Fruit fly (Drosophila melanogaster) whole organism, embryonic: ENCODE measurements around the gene CG7276.

Experiments used
- ATbp ChIP-seq: fragments of 200-800 bp; sonication (Bioruptor generic); optimal IDR thresholded peaks from 2 replicates; lab custom pipeline; 2017; ENCODE audit warnings: missing biosample characterization, mild to moderate bottlenecking, missing genetic modification characterization, missing genetic modification reagents
- CG11696 ChIP-seq: fragments of 200-800 bp; sonication (Bioruptor generic); IDR thresholded peaks from 2 replicates; pipeline ENCODE4 v1.3.6; 2022; ENCODE audit warnings: missing biosample characterization, missing genetic modification characterization
- CG12299 ChIP-seq: fragments of 200-800 bp; sonication (Bioruptor generic); optimal IDR thresholded peaks from 2 replicates; lab custom pipeline; 2018; ENCODE audit warnings: missing biosample characterization, mild to moderate bottlenecking, missing genetic modification characterization
- CG12659 ChIP-seq: fragments of 200-800 bp; sonication (Bioruptor generic); optimal IDR thresholded peaks from 3 replicates; lab custom pipeline; 2017; ENCODE audit warnings: mild to moderate bottlenecking, missing biosample characterization, missing genetic modification reagents, missing genetic modification characterization
- CG12769 ChIP-seq: fragments of 200-800 bp; sonication (Bioruptor generic); optimal IDR thresholded peaks from 2 replicates; lab custom pipeline; 2019; ENCODE audit warnings: missing biosample characterization, mild to moderate bottlenecking, missing genetic modification characterization, moderate library complexity
- CG13287 ChIP-seq: fragments of 200-800 bp; sonication (Bioruptor generic); IDR thresholded peaks from 2 replicates; pipeline ENCODE4 v1.3.6; 2022; ENCODE audit warnings: missing biosample characterization, missing genetic modification characterization; ENCODE audit not compliant: partially characterized antibody
- CG13424 ChIP-seq: fragments of 200-800 bp; sonication (Bioruptor generic); optimal IDR thresholded peaks from 2 replicates; lab custom pipeline; 2019; ENCODE audit warnings: missing biosample characterization, mild to moderate bottlenecking, missing genetic modification characterization, moderate library complexity
- CG14050 ChIP-seq: fragments of 200-800 bp; sonication (Bioruptor generic); IDR thresholded peaks from 3 replicates; pipeline ENCODE4 v1.3.6; 2022; ENCODE audit warnings: missing biosample characterization, missing genetic modification characterization
- CG14860 ChIP-seq: fragments of 200-800 bp; sonication (Bioruptor generic); IDR thresholded peaks from 3 replicates; pipeline ENCODE4 v1.3.6; 2022; ENCODE audit warnings: missing biosample characterization, missing genetic modification characterization; ENCODE audit not compliant: partially characterized antibody
- CG15479 ChIP-seq: fragments of 200-800 bp; sonication (Bioruptor generic); optimal IDR thresholded peaks from 3 replicates; lab custom pipeline; 2019; ENCODE audit warnings: missing biosample characterization, mild to moderate bottlenecking, missing genetic modification characterization, moderate library complexity
- CG15514 ChIP-seq: fragments of 200-800 bp; sonication (Bioruptor generic); optimal IDR thresholded peaks from 3 replicates; lab custom pipeline; 2017; ENCODE audit warnings: missing biosample characterization, missing genetic modification characterization, mild to moderate bottlenecking, moderate library complexity, missing genetic modification reagents
- CG15601 ChIP-seq: fragments of 200-800 bp; sonication (Bioruptor generic); optimal IDR thresholded peaks from 3 replicates; lab custom pipeline; 2019; ENCODE audit warnings: missing biosample characterization, mild to moderate bottlenecking, missing genetic modification characterization, moderate library complexity
- CG18764 ChIP-seq: fragments of 200-800 bp; sonication (Bioruptor generic); optimal IDR thresholded peaks from 3 replicates; lab custom pipeline; 2016; ENCODE audit warnings: missing biosample characterization, missing genetic modification characterization
- CG2116 ChIP-seq: fragments of 200-800 bp; sonication (Bioruptor generic); optimal IDR thresholded peaks from 3 replicates; lab custom pipeline; 2018; ENCODE audit warnings: missing biosample characterization, mild to moderate bottlenecking, missing genetic modification characterization
- CG30020 ChIP-seq: fragments of 200-800 bp; optimal IDR thresholded peaks from 2 replicates; lab custom pipeline; 2019; ENCODE audit warnings: missing biosample characterization, mild to moderate bottlenecking, missing genetic modification characterization, moderate library complexity
- CG31388 ChIP-seq: fragments of 200-800 bp; sonication (Bioruptor generic); optimal IDR thresholded peaks from 2 replicates; lab custom pipeline; 2016; ENCODE audit warnings: missing biosample characterization, missing genetic modification characterization
- CG33213 ChIP-seq: fragments of 200-800 bp; sonication (Bioruptor generic); optimal IDR thresholded peaks from 3 replicates; lab custom pipeline; 2016; ENCODE audit warnings: missing biosample characterization, missing genetic modification characterization
- CG3407 ChIP-seq: fragments of 200-800 bp; sonication (Bioruptor generic); optimal IDR thresholded peaks from 2 replicates; lab custom pipeline; 2018; ENCODE audit warnings: missing biosample characterization, mild to moderate bottlenecking, missing genetic modification characterization
- CG3847 ChIP-seq: fragments of 200-800 bp; sonication (Bioruptor generic); IDR thresholded peaks from 2 replicates; pipeline ENCODE4 v1.3.6; 2022; ENCODE audit warnings: missing biosample characterization, missing genetic modification characterization
- CG7372 ChIP-seq: fragments of 200-800 bp; sonication (Bioruptor generic); IDR thresholded peaks from 2 replicates; pipeline ENCODE4 v1.3.6; 2022; ENCODE audit warnings: missing biosample characterization, missing genetic modification characterization
- CG7963 ChIP-seq: fragments of 200-800 bp; sonication (Bioruptor generic); IDR thresholded peaks from 3 replicates; pipeline ENCODE4 v1.3.6; 2022; ENCODE audit warnings: missing biosample characterization, missing genetic modification characterization; ENCODE audit not compliant: partially characterized antibody
- Dad ChIP-seq: fragments of 200-800 bp; sonication (Bioruptor generic); optimal IDR thresholded peaks from 3 replicates; lab custom pipeline; 2016; ENCODE audit warnings: missing biosample characterization, missing genetic modification characterization
- E2f2 ChIP-seq: fragments of 200-800 bp; sonication (Bioruptor generic); IDR thresholded peaks from 2 replicates; pipeline ENCODE4 v1.3.6; 2022; ENCODE audit warnings: missing biosample characterization, missing genetic modification characterization
- ERR ChIP-seq: fragments of 200-800 bp; sonication (Bioruptor generic); optimal IDR thresholded peaks from 2 replicates; lab custom pipeline; 2016; ENCODE audit warnings: missing biosample characterization, missing genetic modification characterization
- Fer1 ChIP-seq: fragments of 200-800 bp; sonication (Bioruptor generic); optimal IDR thresholded peaks from 2 replicates; lab custom pipeline; 2017; ENCODE audit warnings: missing biosample characterization, mild to moderate bottlenecking, missing genetic modification characterization
- Fer3 ChIP-seq: fragments of 200-800 bp; sonication (Bioruptor generic); optimal IDR thresholded peaks from 2 replicates; lab custom pipeline; 2018; ENCODE audit warnings: missing biosample characterization, mild to moderate bottlenecking, missing genetic modification characterization, moderate library complexity
- Lpt ChIP-seq: fragments of >200 bp; optimal IDR thresholded peaks from 2 replicates; lab custom pipeline; 2018; ENCODE audit warnings: missing biosample characterization, missing genetic modification characterization
- Med ChIP-seq: fragments of 200-800 bp; sonication (Bioruptor generic); peaks from one replicate; lab custom pipeline; 2016; ENCODE audit warnings: missing biosample characterization, missing genetic modification characterization, mild to moderate bottlenecking, inconsistent platforms, moderate library complexity
- NC2β ChIP-seq: fragments of 200-800 bp; sonication (Bioruptor generic); optimal IDR thresholded peaks from 2 replicates; lab custom pipeline; 2016; ENCODE audit warnings: missing biosample characterization, missing genetic modification characterization
- YL-1 ChIP-seq: fragments of 200-800 bp; sonication (Bioruptor generic); optimal IDR thresholded peaks from 3 replicates; lab custom pipeline; 2017; ENCODE audit warnings: missing biosample characterization, mild to moderate bottlenecking, missing genetic modification characterization
- ac ChIP-seq: fragments of 200-800 bp; sonication (Bioruptor generic); optimal IDR thresholded peaks from 3 replicates; lab custom pipeline; 2017; ENCODE audit warnings: missing biosample characterization, mild to moderate bottlenecking, missing genetic modification characterization
- amos ChIP-seq: fragments of 200-800 bp; sonication (Bioruptor generic); IDR thresholded peaks from 2 replicates; pipeline ENCODE4 v1.3.6; 2022; ENCODE audit warnings: missing biosample characterization, missing genetic modification characterization; ENCODE audit not compliant: partially characterized antibody
- bigmax ChIP-seq: fragments of 200-800 bp; sonication (Bioruptor generic); optimal IDR thresholded peaks from 2 replicates; lab custom pipeline; 2018; ENCODE audit warnings: missing biosample characterization, mild to moderate bottlenecking, missing genetic modification characterization
- br ChIP-seq: fragments of >200 bp; optimal IDR thresholded peaks from 2 replicates; lab custom pipeline; 2017
- crol ChIP-seq: fragments of 200-800 bp; sonication (Bioruptor generic); IDR thresholded peaks from 2 replicates; pipeline ENCODE4 v1.3.6; 2022; ENCODE audit warnings: missing biosample characterization, missing genetic modification characterization
- crp ChIP-seq, 2 experiments: fragments of 200-800 bp; sonication (Bioruptor generic); optimal IDR thresholded peaks; 2 replicates in 1 of 2; 3 replicates in 1 of 2; lab custom pipeline; 2017; ENCODE audit warnings: missing biosample characterization in 2 of 2, missing genetic modification characterization in 2 of 2, mild to moderate bottlenecking in 1 of 2, moderate library complexity in 1 of 2
- dm ChIP-seq: fragments of 200-800 bp; sonication (Bioruptor generic); optimal IDR thresholded peaks from 3 replicates; lab custom pipeline; 2016; ENCODE audit warnings: missing biosample characterization, missing genetic modification characterization
- dpn ChIP-seq, 2 experiments: fragments of 200-800 bp; sonication (Bioruptor generic); optimal IDR thresholded peaks; 3 replicates each; lab custom pipeline; 2016; ENCODE audit warnings: missing biosample characterization in 2 of 2, missing genetic modification characterization in 2 of 2
- dysf ChIP-seq: fragments of 200-800 bp; sonication (Bioruptor generic); IDR thresholded peaks from 3 replicates; pipeline ENCODE4 v1.3.6; 2022; ENCODE audit warnings: missing biosample characterization, missing genetic modification characterization
- hb ChIP-seq: fragments of 200-800 bp; sonication (Bioruptor generic); IDR thresholded peaks from 3 replicates; pipeline ENCODE4 v1.3.6; 2022; ENCODE audit warnings: missing biosample characterization, missing genetic modification characterization; ENCODE audit not compliant: partially characterized antibody
- her ChIP-seq: fragments of 200-800 bp; sonication (Bioruptor generic); optimal IDR thresholded peaks from 2 replicates; lab custom pipeline; 2016; ENCODE audit warnings: missing biosample characterization, missing genetic modification characterization
- pan ChIP-seq, 4 experiments: fragments of >200 bp in 3 of 4; fragments of 200-800 bp in 1 of 4; sonication (Bioruptor generic) in 1 of 4; optimal IDR thresholded peaks in 3 of 4; IDR thresholded peaks in 1 of 4; 2 replicates each; pipeline versions ENCODE4 v1.3.6 to Lab custom; 2017 to 2022; ENCODE audit warnings: missing biosample characterization in 2 of 4, missing genetic modification characterization in 2 of 4, mixed read lengths in 1 of 4
- salm ChIP-seq: fragments of 200-800 bp; sonication (Bioruptor generic); optimal IDR thresholded peaks from 2 replicates; lab custom pipeline; 2018; ENCODE audit warnings: missing biosample characterization, mild to moderate bottlenecking, missing genetic modification characterization
- sima ChIP-seq: fragments of 200-800 bp; sonication (Bioruptor generic); optimal IDR thresholded peaks from 2 replicates; lab custom pipeline; 2016; ENCODE audit warnings: missing biosample characterization, missing genetic modification characterization
- ssp ChIP-seq: fragments of 200-800 bp; sonication (Bioruptor generic); IDR thresholded peaks from 2 replicates; pipeline ENCODE4 v1.3.6; 2022; ENCODE audit warnings: missing biosample characterization, missing genetic modification characterization
- tap ChIP-seq: fragments of 200-800 bp; optimal IDR thresholded peaks from 3 replicates; lab custom pipeline; 2019; ENCODE audit warnings: missing biosample characterization, mild to moderate bottlenecking, missing genetic modification characterization, moderate library complexity
- tio ChIP-seq: fragments of 200-800 bp; sonication (Bioruptor generic); optimal IDR thresholded peaks from 2 replicates; lab custom pipeline; 2017; ENCODE audit warnings: missing biosample characterization, missing genetic modification characterization, inconsistent platforms
- tx ChIP-seq: fragments of 200-800 bp; sonication (Bioruptor generic); optimal IDR thresholded peaks from 2 replicates; lab custom pipeline; 2016; ENCODE audit warnings: missing biosample characterization, missing genetic modification characterization
- zen ChIP-seq: fragments of 200-800 bp; sonication (Bioruptor generic); optimal IDR thresholded peaks from 3 replicates; lab custom pipeline; 2018; ENCODE audit warnings: missing biosample characterization, mild to moderate bottlenecking, missing genetic modification characterization, moderate library complexity

Gene CG7276

DNA sequence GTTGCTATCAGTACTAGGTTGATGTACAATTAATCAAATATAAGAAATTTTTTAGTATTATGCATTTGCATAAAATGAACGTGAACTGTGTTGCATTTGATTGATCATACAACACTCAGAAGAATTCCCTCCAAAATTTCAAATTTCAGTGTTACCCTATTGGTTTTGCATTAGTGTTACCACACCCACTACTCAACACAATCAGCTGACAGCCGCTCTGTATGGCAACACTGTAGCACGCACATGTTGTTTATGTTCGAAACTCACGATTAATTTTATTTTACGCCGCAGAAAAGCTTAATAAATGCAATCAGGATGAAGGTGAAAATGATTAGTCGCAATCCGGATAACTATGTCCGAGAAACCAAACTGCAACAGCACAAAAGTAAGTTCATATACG, 743 bp downstream of the CG7276 start, which contains the start of gene CG7275 (continued):
- TF ChIP-seq br = no peak
- no peak for TF ChIP-seq sima
- no peak for TF ChIP-seq CG30020
- TF ChIP-seq Lpt (GFP tag; lab: Kevin White, UChicago) = no peak
- no peak for TF ChIP-seq tio (GFP tag; lab: Kevin White, UChicago)
- peak; percentile 40 for TF ChIP-seq CG2116 (GFP tag; lab: Kevin White, UChicago)
- TF ChIP-seq dm = peak; percentile 95
- TF ChIP-seq CG11696 (GFP tag; lab: Robert Waterston, UW) = no peak
- TF ChIP-seq CG12299 (tag; lab: Kevin White, UChicago) = no peak
- peak; percentile 98 for TF ChIP-seq E2f2 (GFP tag; lab: Robert Waterston, UW)
- no peak for TF ChIP-seq CG12769 (tag; lab: Kevin White, UChicago)
- no peak for TF ChIP-seq salm (tag; lab: Kevin White, UChicago)
- TF ChIP-seq tx (GFP tag; lab: Kevin White, UChicago) = no peak
- TF ChIP-seq CG15514 = peak; percentile 57
- TF ChIP-seq CG7963 (GFP tag; lab: Robert Waterston, UW) = no peak
- no peak for TF ChIP-seq ERR (GFP tag; lab: Kevin White, UChicago)
- TF ChIP-seq tap (tag; lab: Kevin White, UChicago) = no peak
- peak; percentile 28 for TF ChIP-seq bigmax (GFP tag; lab: Kevin White, UChicago)
- TF ChIP-seq Med (GFP tag; lab: Kevin White, UChicago) = peak; percentile 85
- TF ChIP-seq CG3407 (GFP tag; lab: Kevin White, UChicago) = no peak
- no peak for TF ChIP-seq CG14860 (GFP tag; lab: Robert Waterston, UW)
- no peak for TF ChIP-seq CG14050 (GFP tag; lab: Robert Waterston, UW)
- no peak for TF ChIP-seq Dad
- no peak for TF ChIP-seq dysf (GFP tag; lab: Robert Waterston, UW)
- TF ChIP-seq Fer1 (GFP tag; lab: Kevin White, UChicago) = peak; percentile 49
- TF ChIP-seq CG13424 (tag; lab: Kevin White, UChicago) = peak; percentile 33
- TF ChIP-seq CG33213 (GFP tag; lab: Kevin White, UChicago) = peak; percentile 15
- peak; percentile 73 for TF ChIP-seq CG3847
- peak; percentile 86 to 98 for TF ChIP-seq crp (GFP tag; optimal IDR thresholded peaks at IDR 0.05; lab: Kevin White, UChicago)
- no peak for TF ChIP-seq CG15479 (GFP tag; lab: Kevin White, UChicago)
- TF ChIP-seq hb (GFP tag; lab: Robert Waterston, UW) = no peak
- peak; percentile 71 for TF ChIP-seq CG13287 (GFP tag; lab: Robert Waterston, UW)
- TF ChIP-seq NC2β (GFP tag; lab: Kevin White, UChicago) = no peak
- peak; percentile 48 for TF ChIP-seq CG15601

DNA sequence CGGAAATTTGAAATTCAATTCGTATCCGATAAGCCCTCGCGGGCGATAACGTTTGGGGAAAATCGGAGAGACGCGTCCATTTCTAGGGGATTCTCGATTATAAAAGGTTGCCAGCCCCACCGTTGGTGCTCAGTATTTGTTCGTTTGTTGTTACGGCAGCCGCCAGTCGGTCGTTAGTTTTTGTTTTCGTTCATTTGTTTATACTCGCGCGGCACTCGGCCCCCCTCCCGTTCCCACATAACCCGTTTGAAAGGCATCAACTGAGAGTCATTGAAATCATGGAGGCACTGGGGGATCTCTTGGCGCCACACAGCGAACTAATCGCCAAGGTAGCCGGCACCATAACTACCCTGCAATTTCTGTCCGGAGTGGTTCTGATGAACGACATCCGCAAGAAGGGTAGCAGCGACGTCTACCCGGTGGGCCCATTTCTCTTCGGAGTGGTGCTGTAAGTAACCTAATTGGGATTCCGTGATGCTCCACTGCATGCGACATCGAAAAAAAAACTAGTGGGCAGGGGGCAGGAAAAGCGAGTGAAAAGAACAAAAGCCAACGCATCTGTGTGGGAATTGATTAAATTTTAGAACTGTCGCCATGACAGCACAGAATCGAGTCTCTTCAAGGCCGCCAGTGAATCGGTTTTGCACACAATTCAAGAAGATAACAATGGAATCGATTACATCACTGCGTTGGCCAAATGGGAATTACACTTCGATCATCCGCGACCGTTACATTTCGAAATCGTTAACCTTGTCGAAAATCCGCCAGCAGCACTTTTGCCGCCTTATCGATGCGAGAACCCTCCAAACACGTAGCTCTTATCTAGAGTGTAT, 3.0 kb downstream of the CG7276 start, which contains the start of gene CG7272:
Gene CG7272, plus strand, starts transcription at position 126 of the 833 bp plus-strand sequence.
- peak; percentile 86 for TF ChIP-seq crol (GFP tag; lab: Robert Waterston, UW)
- TF ChIP-seq ssp (GFP tag; lab: Robert Waterston, UW) = no peak
- peak; percentile 38 for TF ChIP-seq CG12659
- no peak for TF ChIP-seq YL-1 (GFP tag; lab: Kevin White, UChicago)
- no peak for TF ChIP-seq Fer3
- no peak for TF ChIP-seq zen (tag; lab: Kevin White, UChicago)
- no peak for TF ChIP-seq CG31388 (GFP tag; lab: Kevin White, UChicago)
- TF ChIP-seq ATbp (GFP tag; lab: Kevin White, UChicago) = peak; percentile 19
- no peak for TF ChIP-seq pan (optimal IDR thresholded peaks at IDR 0.05; lab: Kevin White, UChicago)
- peak in 1 of 2 experiments; percentile 27 for TF ChIP-seq pan (GFP tag; optimal IDR thresholded peaks at IDR 0.05 in 1 of 2, IDR thresholded peaks at IDR 0.05 in 1 of 2)
- no peak for TF ChIP-seq CG18764 (GFP tag; lab: Kevin White, UChicago)
- no peak for TF ChIP-seq dpn (GFP tag; optimal IDR thresholded peaks at IDR 0.05; lab: Kevin White, UChicago)
- TF ChIP-seq amos = peak; percentile 54; the same call in 1 of the 2 replicates
- no peak for TF ChIP-seq her (GFP tag; lab: Kevin White, UChicago)
- no peak for TF ChIP-seq CG7372 (GFP tag; lab: Robert Waterston, UW)
- TF ChIP-seq CG12769 (tag; lab: Kevin White, UChicago) = peak; percentile 74
- TF ChIP-seq ac (GFP tag; lab: Kevin White, UChicago) = no peak
